Fruit fly (Drosophila melanogaster) whole organism, adult: ENCODE data around the gene CG42815.

Source experiments
- CG11617 ChIP-seq: fragments of 200-800 bp; sonication (Bioruptor generic); optimal IDR thresholded peaks from 2 replicates; lab custom pipeline; 2017; ENCODE audit warnings: mild to moderate bottlenecking, missing biosample characterization, missing genetic modification reagents, missing genetic modification characterization
- CG12768 ChIP-seq: fragments of 200-800 bp; sonication (Bioruptor generic); optimal IDR thresholded peaks from 2 replicates; lab custom pipeline; 2017; ENCODE audit warnings: missing biosample characterization, missing genetic modification characterization, mild to moderate bottlenecking, moderate library complexity, missing genetic modification reagents
- CG14711 ChIP-seq: fragments of 200-800 bp; sonication (Bioruptor generic); optimal IDR thresholded peaks from 2 replicates; lab custom pipeline; 2018; ENCODE audit warnings: missing biosample characterization, mild to moderate bottlenecking, missing genetic modification characterization, moderate library complexity
- CG1620 ChIP-seq: fragments of 200-800 bp; sonication (Bioruptor generic); optimal IDR thresholded peaks from 2 replicates; lab custom pipeline; 2016; ENCODE audit warnings: missing biosample characterization, missing genetic modification characterization
- CG33017 ChIP-seq: fragments of 200-800 bp; sonication (Bioruptor generic); optimal IDR thresholded peaks from 2 replicates; lab custom pipeline; 2018; ENCODE audit warnings: missing biosample characterization, mild to moderate bottlenecking, missing genetic modification characterization, moderate library complexity
- CG5204 ChIP-seq: fragments of 200-800 bp; sonication (Bioruptor generic); optimal IDR thresholded peaks from 2 replicates; lab custom pipeline; 2016; ENCODE audit warnings: missing biosample characterization, missing genetic modification characterization
- CG7045 ChIP-seq: fragments of 200-800 bp; sonication (Bioruptor generic); optimal IDR thresholded peaks from 2 replicates; lab custom pipeline; 2017; ENCODE audit warnings: missing biosample characterization, mild to moderate bottlenecking, missing genetic modification characterization
- CG7101 ChIP-seq: fragments of 200-800 bp; sonication (Bioruptor generic); optimal IDR thresholded peaks from 2 replicates; lab custom pipeline; 2018; ENCODE audit warnings: missing biosample characterization, mild to moderate bottlenecking, missing genetic modification characterization, moderate library complexity
- Clk ChIP-seq: fragments of 200-800 bp; sonication (Bioruptor generic); optimal IDR thresholded peaks from 2 replicates; lab custom pipeline; 2017; ENCODE audit warnings: missing biosample characterization, missing genetic modification characterization
- Crg-1 ChIP-seq: fragments of 200-800 bp; sonication (Bioruptor generic); optimal IDR thresholded peaks from 2 replicates; lab custom pipeline; 2016; ENCODE audit warnings: missing biosample characterization, missing genetic modification characterization
- Hr96 ChIP-seq: fragments of 200-800 bp; sonication (Bioruptor generic); optimal IDR thresholded peaks from 2 replicates; lab custom pipeline; 2016; ENCODE audit warnings: missing biosample characterization, missing genetic modification characterization
- Mnt ChIP-seq: fragments of 200-800 bp; sonication (Bioruptor generic); optimal IDR thresholded peaks from 2 replicates; lab custom pipeline; 2016; ENCODE audit warnings: missing biosample characterization, mild to moderate bottlenecking, missing genetic modification characterization
- bab1 ChIP-seq: fragments of 200-800 bp; sonication (Bioruptor generic); optimal IDR thresholded peaks from 3 replicates; lab custom pipeline; 2019; ENCODE audit warnings: missing biosample characterization, mild to moderate bottlenecking, missing genetic modification characterization, moderate library complexity
- cic ChIP-seq: fragments of 200-800 bp; sonication (Bioruptor generic); optimal IDR thresholded peaks from 2 replicates; lab custom pipeline; 2017; ENCODE audit warnings: missing biosample characterization, mild to moderate bottlenecking, missing genetic modification characterization, moderate library complexity
- cnc ChIP-seq, 2 experiments: fragments of >200 bp; optimal IDR thresholded peaks; 2 replicates each; lab custom pipeline; 2017
- kay ChIP-seq: fragments of 200-800 bp; sonication (Bioruptor generic); peaks from one replicate; lab custom pipeline; 2016; ENCODE audit warnings: missing biosample characterization, missing genetic modification characterization, borderline replicate concordance
- ovo ChIP-seq: fragments of 200-800 bp; sonication (Bioruptor generic); optimal IDR thresholded peaks from 2 replicates; lab custom pipeline; 2016; ENCODE audit warnings: missing biosample characterization, missing genetic modification characterization
- pad ChIP-seq: fragments of 200-800 bp; sonication (Bioruptor generic); optimal IDR thresholded peaks from 3 replicates; lab custom pipeline; 2017; ENCODE audit warnings: missing biosample characterization, missing genetic modification characterization, mild to moderate bottlenecking, moderate library complexity, missing genetic modification reagents
- tj ChIP-seq: fragments of 200-800 bp; sonication (Bioruptor generic); optimal IDR thresholded peaks from 3 replicates; lab custom pipeline; 2017; ENCODE audit warnings: missing biosample characterization, mild to moderate bottlenecking, missing genetic modification characterization, moderate library complexity
- toe ChIP-seq: fragments of 200-800 bp; sonication (Bioruptor generic); optimal IDR thresholded peaks from 2 replicates; lab custom pipeline; 2016; ENCODE audit warnings: missing biosample characterization, missing genetic modification characterization

Gene CG42815

dm6 chr3L:17808597-17809213 lies 17.4 kb upstream of the CG42815 start, which contains the start of gene CG32191:
Gene CG32191, minus strand, starts transcription at chr3L:17809146.
- no peak for TF ChIP-seq CG33017

- TF ChIP-seq CG33017 (no peak), CG14711 (tag; lab: Kevin White, UChicago) (no peak)
Observed at dm6 chr3L:17806357-17807025, 15.2 kb upstream of the CG42815 start, which contains the start of gene CG32187. Gene CG32187, minus strand, starts transcription at chr3L:17806365.

- TF ChIP-seq Mnt (peak; percentile 98), toe (GFP tag; lab: Kevin White, UChicago) (peak; percentile 40), CG11617 (peak; percentile 20), CG1620 (GFP tag; lab: Kevin White, UChicago) (no peak), CG5204 (peak; percentile 32), CG7101 (tag; lab: Kevin White, UChicago) (peak; percentile 55), ovo (GFP tag; lab: Kevin White, UChicago) (no peak)
Observed at dm6 chr3L:17804511-17804910, 13.2 kb upstream of the CG42815 start, which contains the start of gene ais. Gene ais, minus strand, starts transcription at chr3L:17804715.

dm6 chr3L:17802107-17802506 lies 10.8 kb upstream of the CG42815 start, which contains the start of gene NUCB1:
Gene NUCB1, minus strand, starts transcription at chr3L:17802279.
- TF ChIP-seq ovo (GFP tag; lab: Kevin White, UChicago): peak; percentile 50
- peak; percentile 67 for TF ChIP-seq Crg-1 (GFP tag; lab: Kevin White, UChicago)
- TF ChIP-seq cic (GFP tag; lab: Kevin White, UChicago): no peak
- TF ChIP-seq CG7101 (tag; lab: Kevin White, UChicago): peak; percentile 41
- peak; percentile 50 for TF ChIP-seq pad (GFP tag; lab: Kevin White, UChicago)
- TF ChIP-seq Mnt: peak; percentile 18
- peak; percentile 42 for TF ChIP-seq CG5204
- peak; percentile 78 for TF ChIP-seq bab1 (GFP tag; lab: Kevin White, UChicago)
- TF ChIP-seq kay (GFP tag; lab: Kevin White, UChicago): no peak
- no peak for TF ChIP-seq CG12768 (GFP tag; lab: Kevin White, UChicago)
- peak; percentile 70 for TF ChIP-seq CG1620 (GFP tag; lab: Kevin White, UChicago)
- no peak for TF ChIP-seq cnc (optimal IDR thresholded peaks at IDR 0.05; lab: Kevin White, UChicago)
- no peak for TF ChIP-seq CG11617
- no peak for TF ChIP-seq CG33017
- no peak for TF ChIP-seq tj
- TF ChIP-seq CG7045 (GFP tag; lab: Kevin White, UChicago): no peak
- TF ChIP-seq toe (GFP tag; lab: Kevin White, UChicago): peak; percentile 40
- TF ChIP-seq CG14711 (tag; lab: Kevin White, UChicago): peak; percentile 45
- TF ChIP-seq Hr96 (GFP tag; lab: Kevin White, UChicago): peak; percentile 64

dm6 chr3L:17797494-17797893 lies 6.2 kb upstream of the CG42815 start, which contains the start of gene CG42816:
Gene CG42816, minus strand, starts transcription at chr3L:17797594.
- TF ChIP-seq bab1 (GFP tag; lab: Kevin White, UChicago) (no peak), CG14711 (tag; lab: Kevin White, UChicago) (no peak), Hr96 (GFP tag; lab: Kevin White, UChicago) (no peak), Clk (GFP tag; lab: Kevin White, UChicago) (no peak), CG5204 (no peak), CG12768 (GFP tag; lab: Kevin White, UChicago) (no peak), cic (GFP tag; lab: Kevin White, UChicago) (no peak), pad (GFP tag; lab: Kevin White, UChicago) (no peak), kay (GFP tag; lab: Kevin White, UChicago) (no peak), CG33017 (no peak), CG7045 (GFP tag; lab: Kevin White, UChicago) (no peak), Mnt (no peak), cnc (optimal IDR thresholded peaks at IDR 0.05; lab: Kevin White, UChicago) (no peak), CG7101 (tag; lab: Kevin White, UChicago) (no peak), ovo (GFP tag; lab: Kevin White, UChicago) (no peak), tj (no peak), CG11617 (no peak), CG1620 (GFP tag; lab: Kevin White, UChicago) (no peak), toe (GFP tag; lab: Kevin White, UChicago) (no peak)

- no peak for TF ChIP-seq CG7101 (tag; lab: Kevin White, UChicago)
- no peak for TF ChIP-seq tj
Observed at dm6 chr3L:17791495-17791894, 209 bp upstream of the CG42815 start.

- TF ChIP-seq CG5204 (no peak), Clk (GFP tag; lab: Kevin White, UChicago) (no peak), pad (GFP tag; lab: Kevin White, UChicago) (no peak), cnc (optimal IDR thresholded peaks at IDR 0.05; lab: Kevin White, UChicago) (no peak), Hr96 (GFP tag; lab: Kevin White, UChicago) (no peak), CG12768 (GFP tag; lab: Kevin White, UChicago) (no peak), bab1 (GFP tag; lab: Kevin White, UChicago) (no peak), CG1620 (GFP tag; lab: Kevin White, UChicago) (no peak), CG11617 (no peak), toe (GFP tag; lab: Kevin White, UChicago) (no peak), Crg-1 (GFP tag; lab: Kevin White, UChicago) (no peak), tj (no peak), Mnt (no peak), kay (GFP tag; lab: Kevin White, UChicago) (no peak), CG7101 (tag; lab: Kevin White, UChicago) (no peak), ovo (GFP tag; lab: Kevin White, UChicago) (no peak)
Observed at dm6 chr3L:17791067-17791466, 219 bp downstream of the CG42815 start.
